Fruit fly (Drosophila melanogaster): ENCODE results near the gene Cpr78Ca.

- TF ChIP-seq CG33017 (tag; optimal IDR thresholded peaks at IDR 0.05) (no peak), kay (GFP tag; ENCODE audit: borderline replicate concordance) (no peak), tj (GFP tag; optimal IDR thresholded peaks at IDR 0.05) (no peak), CG7101 (tag; optimal IDR thresholded peaks at IDR 0.05) (peak; percentile 5), CG12768 (GFP tag; optimal IDR thresholded peaks at IDR 0.05) (no peak), CG14711 (tag; optimal IDR thresholded peaks at IDR 0.05) (no peak), CG7045 (GFP tag; optimal IDR thresholded peaks at IDR 0.05) (no peak), toe (GFP tag; optimal IDR thresholded peaks at IDR 0.05) (no peak), CG11617 (GFP tag; optimal IDR thresholded peaks at IDR 0.05) (no peak), Mnt (GFP tag; optimal IDR thresholded peaks at IDR 0.05) (no peak), Crg-1 (GFP tag; optimal IDR thresholded peaks at IDR 0.05) (no peak), CG5204 (GFP tag; optimal IDR thresholded peaks at IDR 0.05) (no peak)
These were observed 19.1 kb downstream of the Cpr78Ca start for dm6 chr3L:21273504-21273903.
